Worm (Caenorhabditis elegans) whole organism, L2 larva: ENCODE measurements around the gene C29E4.12.

ENCODE experiments used
- C34F6.9 ChIP-seq: fragments of 150-350 bp; optimal IDR thresholded peaks from 2 replicates; lab custom pipeline; 2014; ENCODE audit warnings: missing biosample characterization, missing genetic modification characterization
- R02D3.7 ChIP-seq: fragments of 150-350 bp; optimal IDR thresholded peaks from 2 replicates; lab custom pipeline; 2014; ENCODE audit warnings: missing biosample characterization, missing genetic modification characterization
- Y55F3AM.14 ChIP-seq: fragments of 200-800 bp; sonication (Bioruptor generic); optimal IDR thresholded peaks from 2 replicates; lab custom pipeline; 2018; ENCODE audit warnings: mild to moderate bottlenecking, missing genetic modification characterization, missing compliant biosample characterization
- aly-2 ChIP-seq: fragments of 150-350 bp; optimal IDR thresholded peaks from 2 replicates; lab custom pipeline; 2014; ENCODE audit warnings: missing biosample characterization, missing genetic modification characterization
- ama-1 ChIP-seq: fragments of 150-350 bp; optimal IDR thresholded peaks from 2 replicates; lab custom pipeline; 2018; ENCODE audit warnings: inconsistent platforms
- blmp-1 ChIP-seq: sonication (generic microtip); optimal IDR thresholded peaks from 2 replicates; lab custom pipeline; 2017; ENCODE audit warnings: missing genetic modification characterization, mild to moderate bottlenecking, missing compliant biosample characterization, antibody characterized with exemption, moderate library complexity; ENCODE audit not compliant: insufficient read depth
- ceh-16 ChIP-seq: fragments of 150-350 bp; optimal IDR thresholded peaks from 2 replicates; lab custom pipeline; 2014; ENCODE audit warnings: missing biosample characterization, missing genetic modification characterization
- dmd-4 ChIP-seq: sonication (generic microtip); optimal IDR thresholded peaks from 2 replicates; lab custom pipeline; 2017; ENCODE audit warnings: missing biosample characterization, missing genetic modification characterization
- egl-27 ChIP-seq: sonication (generic microtip); optimal IDR thresholded peaks from 3 replicates; lab custom pipeline; 2017; ENCODE audit warnings: missing biosample characterization, missing genetic modification reagents, missing genetic modification characterization
- elt-1 ChIP-seq: fragments of 150-350 bp; optimal IDR thresholded peaks from 2 replicates; lab custom pipeline; 2014; ENCODE audit warnings: missing biosample characterization, missing genetic modification characterization
- elt-3 ChIP-seq: sonication (generic microtip); optimal IDR thresholded peaks from 2 replicates; lab custom pipeline; 2017; ENCODE audit warnings: missing biosample characterization, missing genetic modification characterization
- fos-1 ChIP-seq: fragments of 150-350 bp; optimal IDR thresholded peaks from 2 replicates; lab custom pipeline; 2014; ENCODE audit warnings: missing biosample characterization, missing genetic modification characterization
- lin-11 ChIP-seq: fragments of 150-350 bp; sonication (generic microtip); optimal IDR thresholded peaks from 2 replicates; lab custom pipeline; 2014; ENCODE audit warnings: missing biosample characterization, missing genetic modification characterization, inconsistent platforms, mixed read lengths
- lin-13 ChIP-seq: fragments of 150-350 bp; optimal IDR thresholded peaks from 2 replicates; lab custom pipeline; 2014; ENCODE audit warnings: missing biosample characterization, missing genetic modification reagents, missing genetic modification characterization
- lin-39 ChIP-seq: fragments of 150-350 bp; optimal IDR thresholded peaks from 2 replicates; lab custom pipeline; 2014; ENCODE audit warnings: missing biosample characterization, missing genetic modification reagents, missing genetic modification characterization
- lsy-2 ChIP-seq, 2 experiments: fragments of 150-350 bp in 1 of 2; sonication (generic microtip) in 1 of 2; optimal IDR thresholded peaks; 2 replicates each; lab custom pipeline; 2014 to 2017; ENCODE audit warnings: missing biosample characterization in 2 of 2, missing genetic modification characterization in 2 of 2
- mab-5 ChIP-seq: fragments of 150-350 bp; optimal IDR thresholded peaks from 2 replicates; lab custom pipeline; 2014; ENCODE audit warnings: missing biosample characterization, missing genetic modification characterization
- mbf-1 ChIP-seq: sonication (generic microtip); optimal IDR thresholded peaks from 2 replicates; lab custom pipeline; 2017; ENCODE audit warnings: missing biosample characterization, missing genetic modification characterization
- nhr-10 ChIP-seq: sonication (generic microtip); optimal IDR thresholded peaks from 2 replicates; lab custom pipeline; 2017; ENCODE audit warnings: missing biosample characterization, missing genetic modification characterization
- nhr-12 ChIP-seq: fragments of 150-350 bp; optimal IDR thresholded peaks from 2 replicates; lab custom pipeline; 2014; ENCODE audit warnings: missing biosample characterization, missing genetic modification characterization
- nhr-129 ChIP-seq: fragments of 150-350 bp; optimal IDR thresholded peaks from 2 replicates; lab custom pipeline; 2014; ENCODE audit warnings: missing biosample characterization, missing genetic modification characterization
- nhr-21 ChIP-seq: fragments of 150-350 bp; optimal IDR thresholded peaks from 2 replicates; lab custom pipeline; 2014; ENCODE audit warnings: missing biosample characterization, missing genetic modification characterization
- nhr-237 ChIP-seq: fragments of 150-350 bp; optimal IDR thresholded peaks from 2 replicates; lab custom pipeline; 2014; ENCODE audit warnings: missing biosample characterization, missing genetic modification characterization
- nhr-25 ChIP-seq: fragments of 150-350 bp; sonication (generic microtip); optimal IDR thresholded peaks from 3 replicates; lab custom pipeline; 2014; ENCODE audit warnings: missing biosample characterization, missing genetic modification characterization
- nhr-6 ChIP-seq: fragments of 150-350 bp; optimal IDR thresholded peaks from 2 replicates; lab custom pipeline; 2014; ENCODE audit warnings: missing biosample characterization, missing genetic modification characterization
- nhr-77 ChIP-seq: fragments of 150-350 bp; optimal IDR thresholded peaks from 2 replicates; lab custom pipeline; 2014; ENCODE audit warnings: missing biosample characterization, missing genetic modification characterization
- peb-1 ChIP-seq: fragments of 150-350 bp; optimal IDR thresholded peaks from 2 replicates; lab custom pipeline; 2014; ENCODE audit warnings: missing biosample characterization, missing genetic modification characterization
- sem-4 ChIP-seq: fragments of 150-350 bp; optimal IDR thresholded peaks from 2 replicates; lab custom pipeline; 2014; ENCODE audit warnings: missing biosample characterization, missing genetic modification reagents, missing genetic modification characterization
- skn-1 ChIP-seq: sonication (generic microtip); optimal IDR thresholded peaks from 2 replicates; lab custom pipeline; 2017; ENCODE audit warnings: missing biosample characterization, missing genetic modification characterization
- sma-9 ChIP-seq, 2 experiments: fragments of 150-350 bp in 1 of 2; sonication (generic microtip) in 1 of 2; optimal IDR thresholded peaks; 2 replicates each; lab custom pipeline; 2014 to 2016; ENCODE audit warnings: missing genetic modification characterization in 2 of 2, mild to moderate bottlenecking in 1 of 2, missing biosample characterization in 1 of 2, missing compliant biosample characterization in 1 of 2, missing genetic modification reagents in 1 of 2, moderate library complexity in 1 of 2
- snpc-4 ChIP-seq: fragments of 150-350 bp; optimal IDR thresholded peaks from 2 replicates; lab custom pipeline; 2014; ENCODE audit warnings: missing biosample characterization, missing genetic modification characterization
- unc-62 ChIP-seq: fragments of 150-350 bp; optimal IDR thresholded peaks from 2 replicates; lab custom pipeline; 2014; ENCODE audit warnings: missing biosample characterization, missing genetic modification reagents, missing genetic modification characterization
- zag-1 ChIP-seq: fragments of 150-350 bp; optimal IDR thresholded peaks from 2 replicates; lab custom pipeline; 2014; ENCODE audit warnings: missing biosample characterization, missing genetic modification characterization
- ztf-1 ChIP-seq: fragments of 200-800 bp; sonication (Bioruptor generic); conservative IDR thresholded peaks from 2 replicates; pipeline ENCODE4 v1.3.6; 2022; ENCODE audit warnings: missing genetic modification characterization, missing compliant biosample characterization
- ztf-4 ChIP-seq: fragments of 150-350 bp; optimal IDR thresholded peaks from 2 replicates; lab custom pipeline; 2014; ENCODE audit warnings: missing biosample characterization, missing genetic modification characterization

Gene C29E4.12

ce11 chrIII:7913488-7913887 is 27.5 kb upstream of the C29E4.12 start, which contains the start of gene ZK688.12:
TSS of gene ZK688.12 (minus strand) at chrIII:7913588.
- TF ChIP-seq R02D3.7 (tag; lab: Kevin White, UChicago) (no peak), lin-39 (no peak)

- no peak for TF ChIP-seq zag-1 (tag; lab: Kevin White, UChicago)
- TF ChIP-seq ama-1 (lab: Kevin White, UChicago) = no peak
- no peak for TF ChIP-seq elt-1 (tag; lab: Kevin White, UChicago)
- TF ChIP-seq ceh-16 (tag; lab: Kevin White, UChicago) = no peak
- TF ChIP-seq blmp-1 = no peak
- no peak for TF ChIP-seq lsy-2 (tag; optimal IDR thresholded peaks at IDR 0.05; lab: Kevin White, UChicago)
- no peak for TF ChIP-seq nhr-237 (tag; lab: Kevin White, UChicago)
These were observed 23.3 kb upstream of the C29E4.12 start, which contains the start of gene gly-3 for ce11 chrIII:7917667-7918066. TSS of gene gly-3 (minus strand) at chrIII:7917767.

ce11 chrIII:7919823-7920222 is 21.1 kb upstream of the C29E4.12 start, which contains the start of gene C29E4.14:
TSS of gene C29E4.14 (plus strand) at chrIII:7920123.
- TF ChIP-seq C34F6.9 (tag; lab: Kevin White, UChicago) (no peak), mbf-1 (tag; lab: Kevin White, UChicago) (no peak), Y55F3AM.14 (GFP tag; lab: Kevin White, UChicago) (no peak), ztf-1 (no peak), sma-9 (GFP tag; optimal IDR thresholded peaks at IDR 0.05; lab: Kevin White, UChicago) (no peak), sma-9 (tag; optimal IDR thresholded peaks at IDR 0.05; lab: Kevin White, UChicago) (no peak), nhr-25 (tag; lab: Kevin White, UChicago) (no peak), mab-5 (tag; lab: Kevin White, UChicago) (no peak), nhr-6 (tag; lab: Kevin White, UChicago) (no peak), dmd-4 (tag; lab: Kevin White, UChicago) (no peak), zag-1 (tag; lab: Kevin White, UChicago) (no peak), sem-4 (tag; lab: Kevin White, UChicago) (no peak), nhr-10 (no peak), ceh-16 (tag; lab: Kevin White, UChicago) (no peak)
- TF ChIP-seq, all 48 proteins: peak for 0

ce11 chrIII:7922207-7922606 is 18.7 kb upstream of the C29E4.12 start, which contains the start of gene C29E4.17:
TSS of gene C29E4.17 (plus strand) at chrIII:7922507.
- no peak for TF ChIP-seq aly-2 (tag; lab: Kevin White, UChicago)
- no peak for TF ChIP-seq lin-11
- TF ChIP-seq ztf-1 = no peak
- no peak for TF ChIP-seq elt-1 (tag; lab: Kevin White, UChicago)
- TF ChIP-seq ceh-16 (tag; lab: Kevin White, UChicago) = no peak
- TF ChIP-seq egl-27 (tag; lab: Kevin White, UChicago) = no peak
- no peak for TF ChIP-seq nhr-129 (tag; lab: Kevin White, UChicago)
- TF ChIP-seq nhr-10 = no peak
- no peak for TF ChIP-seq elt-3 (tag; lab: Kevin White, UChicago)
- no peak for TF ChIP-seq lsy-2 (tag; optimal IDR thresholded peaks at IDR 0.05; lab: Kevin White, UChicago)
- TF ChIP-seq zag-1 (tag; lab: Kevin White, UChicago) = no peak

ce11 chrIII:7924821-7925220 is 16.1 kb upstream of the C29E4.12 start, which contains the start of gene tag-250:
TSS of gene tag-250 (minus strand) at chrIII:7924921.
- TF ChIP-seq mbf-1 (tag; lab: Kevin White, UChicago) = no peak
- no peak for TF ChIP-seq lin-13
- TF ChIP-seq ztf-4 = no peak
- no peak for TF ChIP-seq unc-62 (GFP tag; lab: Kevin White, UChicago)
- TF ChIP-seq skn-1 (tag; lab: Kevin White, UChicago) = no peak
- no peak for TF ChIP-seq nhr-77
- no peak for TF ChIP-seq fos-1
- TF ChIP-seq nhr-21 = no peak
- no peak for TF ChIP-seq elt-3 (tag; lab: Kevin White, UChicago)
- no peak for TF ChIP-seq nhr-12 (tag; lab: Kevin White, UChicago)
- no peak for TF ChIP-seq snpc-4
- no peak for TF ChIP-seq peb-1
- TF ChIP-seq lsy-2 (tag; optimal IDR thresholded peaks at IDR 0.05; lab: Kevin White, UChicago) = no peak
